Fruit fly (Drosophila melanogaster) whole organism, embryonic: Measurements from ENCODE around the gene CG16903.

Experiments used
- BtbVII ChIP-seq: fragments of 200-800 bp; sonication (Bioruptor generic); optimal IDR thresholded peaks from 3 replicates; lab custom pipeline; 2017; ENCODE audit warnings: missing biosample characterization, mild to moderate bottlenecking, missing genetic modification characterization
- CG10366 ChIP-seq: fragments of 200-800 bp; sonication (Bioruptor generic); IDR thresholded peaks from 2 replicates; pipeline ENCODE4 v1.3.6; 2022; ENCODE audit warnings: missing biosample characterization, missing genetic modification characterization
- CG12299 ChIP-seq: fragments of 200-800 bp; sonication (Bioruptor generic); optimal IDR thresholded peaks from 2 replicates; lab custom pipeline; 2018; ENCODE audit warnings: missing biosample characterization, mild to moderate bottlenecking, missing genetic modification characterization
- CG12659 ChIP-seq: fragments of 200-800 bp; sonication (Bioruptor generic); optimal IDR thresholded peaks from 3 replicates; lab custom pipeline; 2017; ENCODE audit warnings: mild to moderate bottlenecking, missing biosample characterization, missing genetic modification reagents, missing genetic modification characterization
- CG13624 ChIP-seq: fragments of 200-800 bp; sonication (Bioruptor generic); optimal IDR thresholded peaks from 2 replicates; lab custom pipeline; 2016; ENCODE audit warnings: missing biosample characterization, missing genetic modification characterization
- CG14667 ChIP-seq: fragments of 200-800 bp; sonication (Bioruptor generic); IDR thresholded peaks from 2 replicates; pipeline ENCODE4 v1.3.6; 2022; ENCODE audit warnings: missing biosample characterization, missing genetic modification characterization
- CG2116 ChIP-seq: fragments of 200-800 bp; sonication (Bioruptor generic); optimal IDR thresholded peaks from 3 replicates; lab custom pipeline; 2018; ENCODE audit warnings: missing biosample characterization, mild to moderate bottlenecking, missing genetic modification characterization
- CG2678 ChIP-seq: fragments of 200-800 bp; sonication (Bioruptor generic); optimal IDR thresholded peaks from 3 replicates; lab custom pipeline; 2019; ENCODE audit warnings: missing biosample characterization, mild to moderate bottlenecking, missing genetic modification characterization, moderate library complexity
- CG30403 ChIP-seq: fragments of 200-800 bp; sonication (Bioruptor generic); optimal IDR thresholded peaks from 3 replicates; lab custom pipeline; 2016; ENCODE audit warnings: missing biosample characterization, missing genetic modification characterization
- CG3281 ChIP-seq: fragments of 200-800 bp; sonication (Bioruptor generic); optimal IDR thresholded peaks from 3 replicates; lab custom pipeline; 2017; ENCODE audit warnings: missing biosample characterization, mild to moderate bottlenecking, missing genetic modification characterization
- CG3995 ChIP-seq: fragments of 200-800 bp; sonication (Bioruptor generic); optimal IDR thresholded peaks from 3 replicates; lab custom pipeline; 2016; ENCODE audit warnings: missing biosample characterization, missing genetic modification characterization
- CG4328 ChIP-seq: fragments of 200-800 bp; sonication (Bioruptor generic); optimal IDR thresholded peaks from 3 replicates; lab custom pipeline; 2017; ENCODE audit warnings: missing biosample characterization, missing genetic modification reagents, missing genetic modification characterization
- CG4820 ChIP-seq: fragments of 200-800 bp; sonication (Bioruptor generic); optimal IDR thresholded peaks from 3 replicates; lab custom pipeline; 2016; ENCODE audit warnings: missing biosample characterization, missing genetic modification characterization
- CG6654 ChIP-seq: fragments of 200-800 bp; sonication (Bioruptor generic); optimal IDR thresholded peaks from 2 replicates; lab custom pipeline; 2017; ENCODE audit warnings: missing biosample characterization, mild to moderate bottlenecking, missing genetic modification characterization
- CG7357 ChIP-seq: fragments of 200-800 bp; sonication (Bioruptor generic); IDR thresholded peaks from 3 replicates; pipeline ENCODE4 v1.3.6; 2022; ENCODE audit warnings: missing biosample characterization, missing genetic modification characterization
- CG7786 ChIP-seq: fragments of 200-800 bp; sonication (Bioruptor generic); optimal IDR thresholded peaks from 2 replicates; lab custom pipeline; 2016; ENCODE audit warnings: missing biosample characterization, missing genetic modification characterization
- CG7963 ChIP-seq: fragments of 200-800 bp; sonication (Bioruptor generic); IDR thresholded peaks from 3 replicates; pipeline ENCODE4 v1.3.6; 2022; ENCODE audit warnings: missing biosample characterization, missing genetic modification characterization; ENCODE audit not compliant: partially characterized antibody
- CG8281 ChIP-seq: fragments of 200-800 bp; sonication (Bioruptor generic); optimal IDR thresholded peaks from 2 replicates; lab custom pipeline; 2018; ENCODE audit warnings: missing biosample characterization, mild to moderate bottlenecking, missing genetic modification characterization, moderate library complexity
- CG9215 ChIP-seq: fragments of 200-800 bp; sonication (Bioruptor generic); IDR thresholded peaks from 2 replicates; pipeline ENCODE4 v1.3.6; 2022; ENCODE audit warnings: missing biosample characterization, missing genetic modification characterization
- D19A ChIP-seq: fragments of 200-800 bp; optimal IDR thresholded peaks from 3 replicates; lab custom pipeline; 2019; ENCODE audit warnings: missing biosample characterization, mild to moderate bottlenecking, missing genetic modification characterization, moderate library complexity
- Dbx ChIP-seq: fragments of 200-800 bp; sonication (Bioruptor generic); IDR thresholded peaks from 3 replicates; pipeline ENCODE4 v1.3.6; 2022; ENCODE audit warnings: missing biosample characterization, missing genetic modification characterization
- H15 ChIP-seq: fragments of 200-800 bp; sonication (Bioruptor generic); IDR thresholded peaks from 3 replicates; pipeline ENCODE4 v1.3.6; 2022; ENCODE audit warnings: missing biosample characterization, missing genetic modification characterization
- HHEX ChIP-seq: fragments of 200-800 bp; sonication (Bioruptor generic); optimal IDR thresholded peaks from 3 replicates; lab custom pipeline; 2017; ENCODE audit warnings: missing biosample characterization, mild to moderate bottlenecking, missing genetic modification characterization, missing genetic modification reagents
- NFAT ChIP-seq: fragments of 200-800 bp; sonication (Bioruptor generic); IDR thresholded peaks from 2 replicates; pipeline ENCODE4 v1.3.6; 2022; ENCODE audit warnings: missing biosample characterization, missing genetic modification characterization
- Ssrp ChIP-seq: fragments of 200-800 bp; sonication (Bioruptor generic); optimal IDR thresholded peaks from 2 replicates; lab custom pipeline; 2018; ENCODE audit warnings: missing biosample characterization, mild to moderate bottlenecking, missing genetic modification characterization, moderate library complexity
- Tbp ChIP-seq: fragments of >200 bp; optimal IDR thresholded peaks from 2 replicates; lab custom pipeline; 2018; ENCODE audit warnings: missing biosample characterization, missing genetic modification characterization
- ab ChIP-seq: fragments of 200-800 bp; sonication (Bioruptor generic); optimal IDR thresholded peaks from 2 replicates; lab custom pipeline; 2016; ENCODE audit warnings: missing biosample characterization, missing genetic modification characterization
- abd-A ChIP-seq: fragments of 200-800 bp; sonication (Bioruptor generic); optimal IDR thresholded peaks from 3 replicates; lab custom pipeline; 2019; ENCODE audit warnings: missing biosample characterization, mild to moderate bottlenecking, missing genetic modification characterization, moderate library complexity
- bbx ChIP-seq: fragments of 200-800 bp; sonication (Bioruptor generic); IDR thresholded peaks from 2 replicates; pipeline ENCODE4 v1.3.6; 2022; ENCODE audit warnings: missing biosample characterization, missing genetic modification characterization; ENCODE audit not compliant: partially characterized antibody
- br ChIP-seq: fragments of >200 bp; optimal IDR thresholded peaks from 2 replicates; lab custom pipeline; 2017
- bsh ChIP-seq, 2 experiments: fragments of 200-800 bp; sonication (Bioruptor generic); optimal IDR thresholded peaks; 2 replicates each; lab custom pipeline; 2017 to 2018; ENCODE audit warnings: mild to moderate bottlenecking in 2 of 2, missing biosample characterization in 2 of 2, missing genetic modification characterization in 2 of 2, moderate library complexity in 1 of 2
- chinmo ChIP-seq: fragments of 200-800 bp; sonication (Bioruptor generic); IDR thresholded peaks from 4 replicates; pipeline ENCODE4 v1.3.6; 2022; ENCODE audit warnings: missing biosample characterization, missing genetic modification characterization; ENCODE audit not compliant: partially characterized antibody
- chm ChIP-seq: fragments of 200-800 bp; sonication (Bioruptor generic); IDR thresholded peaks from 2 replicates; pipeline ENCODE4 v1.3.6; 2022; ENCODE audit warnings: missing biosample characterization, missing genetic modification characterization
- dati ChIP-seq: fragments of 200-800 bp; sonication (Bioruptor generic); IDR thresholded peaks from 2 replicates; pipeline ENCODE4 v1.3.6; 2022; ENCODE audit warnings: missing biosample characterization, missing genetic modification characterization
- ems ChIP-seq: fragments of 200-800 bp; sonication (Bioruptor generic); optimal IDR thresholded peaks from 3 replicates; lab custom pipeline; 2016; ENCODE audit warnings: missing biosample characterization, missing genetic modification characterization
- eyg ChIP-seq: fragments of 200-800 bp; sonication (Bioruptor generic); optimal IDR thresholded peaks from 3 replicates; lab custom pipeline; 2016; ENCODE audit warnings: missing biosample characterization, missing genetic modification characterization
- gcm2 ChIP-seq: fragments of 200-800 bp; sonication (Bioruptor generic); optimal IDR thresholded peaks from 2 replicates; lab custom pipeline; 2016; ENCODE audit warnings: missing biosample characterization, missing genetic modification characterization
- gem ChIP-seq: fragments of 200-800 bp; sonication (Bioruptor generic); optimal IDR thresholded peaks from 2 replicates; lab custom pipeline; 2019; ENCODE audit warnings: missing biosample characterization, mild to moderate bottlenecking, missing genetic modification characterization, moderate library complexity
- gro ChIP-seq: fragments of 200-800 bp; sonication (Bioruptor generic); optimal IDR thresholded peaks from 2 replicates; lab custom pipeline; 2016; ENCODE audit warnings: missing biosample characterization, missing genetic modification characterization
- gsb-n ChIP-seq: fragments of 200-800 bp; sonication (Bioruptor generic); optimal IDR thresholded peaks from 3 replicates; lab custom pipeline; 2018; ENCODE audit warnings: missing biosample characterization, mild to moderate bottlenecking, missing genetic modification characterization
- gt ChIP-seq: fragments of 200-800 bp; sonication (Bioruptor generic); IDR thresholded peaks from 2 replicates; pipeline ENCODE4 v1.3.6; 2022; ENCODE audit warnings: missing biosample characterization, missing genetic modification characterization
- jumu ChIP-seq: fragments of 200-800 bp; sonication (Bioruptor generic); optimal IDR thresholded peaks from 3 replicates; lab custom pipeline; 2016; ENCODE audit warnings: missing biosample characterization, missing genetic modification characterization
- lab ChIP-seq: fragments of 200-800 bp; sonication (Bioruptor generic); optimal IDR thresholded peaks from 3 replicates; lab custom pipeline; 2017; ENCODE audit warnings: missing biosample characterization, missing genetic modification characterization, mild to moderate bottlenecking, moderate library complexity, missing genetic modification reagents
- lmd ChIP-seq: fragments of 200-800 bp; sonication (Bioruptor generic); IDR thresholded peaks from 2 replicates; pipeline ENCODE4 v1.3.6; 2022; ENCODE audit warnings: missing biosample characterization, missing genetic modification characterization
- sna ChIP-seq: fragments of 200-800 bp; sonication (Bioruptor generic); IDR thresholded peaks from 2 replicates; pipeline ENCODE4 v1.3.6; 2022; ENCODE audit warnings: missing biosample characterization, missing genetic modification characterization; ENCODE audit not compliant: partially characterized antibody
- sqz ChIP-seq: fragments of 200-800 bp; sonication (Bioruptor generic); optimal IDR thresholded peaks from 3 replicates; lab custom pipeline; 2018; ENCODE audit warnings: missing biosample characterization, mild to moderate bottlenecking, missing genetic modification characterization
- wor ChIP-seq: fragments of 200-800 bp; sonication (Bioruptor generic); IDR thresholded peaks from 2 replicates; pipeline ENCODE4 v1.3.6; 2022; ENCODE audit warnings: missing biosample characterization, missing genetic modification characterization
- z ChIP-seq: fragments of 200-800 bp; sonication (Bioruptor generic); IDR thresholded peaks from 3 replicates; pipeline ENCODE4 v1.3.6; 2022; ENCODE audit warnings: missing biosample characterization, missing genetic modification characterization
- zen ChIP-seq: fragments of 200-800 bp; sonication (Bioruptor generic); optimal IDR thresholded peaks from 3 replicates; lab custom pipeline; 2018; ENCODE audit warnings: missing biosample characterization, mild to moderate bottlenecking, missing genetic modification characterization, moderate library complexity
- zf30C ChIP-seq: fragments of 200-800 bp; sonication (Bioruptor generic); optimal IDR thresholded peaks from 3 replicates; lab custom pipeline; 2018; ENCODE audit warnings: missing biosample characterization, mild to moderate bottlenecking, missing genetic modification characterization

CG16903 gene

DNA sequence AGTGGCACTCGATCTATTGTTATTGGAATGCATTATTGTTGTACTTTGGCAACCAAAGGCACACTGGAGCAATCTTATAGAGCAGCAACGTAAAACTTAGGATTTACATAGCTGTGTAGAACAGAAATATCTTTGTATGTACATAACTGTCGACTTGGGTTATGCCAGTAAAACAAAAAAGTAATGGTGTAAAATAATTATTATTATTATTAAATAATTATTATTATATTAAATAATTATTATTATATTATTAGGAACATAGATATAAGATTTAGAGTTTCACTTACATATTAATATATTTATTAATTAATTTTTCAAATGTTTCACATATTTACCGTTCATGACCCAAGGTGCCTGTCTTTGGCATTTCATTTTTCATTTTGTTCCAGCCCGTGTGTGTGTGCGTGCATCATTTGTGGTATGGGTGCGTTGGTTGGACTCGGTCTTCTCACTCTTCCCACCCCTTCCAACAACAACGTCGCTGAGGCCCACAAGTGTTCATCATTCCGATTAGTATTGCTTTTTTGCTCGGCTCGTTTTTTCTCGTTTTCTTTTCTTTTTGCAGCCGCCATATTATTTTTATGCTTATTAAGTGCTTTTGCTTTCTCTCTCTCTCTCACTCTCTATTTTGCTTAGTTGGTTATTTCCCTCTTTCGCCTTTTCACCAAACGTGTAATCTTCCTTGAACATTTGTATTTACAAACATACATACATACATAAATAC is 43.9 kb upstream of the CG16903 start (continued):
- TF ChIP-seq H15 (GFP tag; lab: Robert Waterston, UW) (peak; percentile 90), CG4328 (GFP tag; lab: Kevin White, UChicago) (peak; percentile 98), CG9215 (GFP tag; lab: Robert Waterston, UW) (peak; percentile 92), CG14667 (GFP tag; lab: Robert Waterston, UW) (peak; percentile 87), CG6654 (GFP tag; lab: Kevin White, UChicago) (peak; percentile 92), CG10366 (peak; percentile 88), HHEX (GFP tag; lab: Kevin White, UChicago) (peak; percentile 97), Ssrp (peak; percentile 98), CG3281 (GFP tag; lab: Kevin White, UChicago) (peak; percentile 99), abd-A (tag; lab: Kevin White, UChicago) (peak; percentile 85), br (no peak), CG12659 (GFP tag; lab: Kevin White, UChicago) (peak; percentile 98), CG2678 (tag; lab: Kevin White, UChicago) (peak; percentile 99), bsh (GFP tag; optimal IDR thresholded peaks at IDR 0.05; lab: Kevin White, UChicago) (peak; percentile 80 to 96), sna (no peak), CG7786 (peak; percentile 87), z (GFP tag; lab: Robert Waterston, UW) (no peak), Dbx (GFP tag; lab: Robert Waterston, UW) (peak; percentile 86), gsb-n (tag; lab: Kevin White, UChicago) (peak; percentile 96), chinmo (no peak), CG13624 (GFP tag; lab: Kevin White, UChicago) (peak; percentile 54), NFAT (GFP tag; lab: Robert Waterston, UW) (peak; percentile 87), CG3995 (GFP tag; lab: Kevin White, UChicago) (peak; percentile 48), chm (GFP tag; lab: Robert Waterston, UW) (peak; percentile 69; the same call in 1 of the 2 replicates), CG7963 (no peak), gcm2 (GFP tag; lab: Kevin White, UChicago) (peak; percentile 69), jumu (GFP tag; lab: Kevin White, UChicago) (peak; percentile 83), sqz (GFP tag; lab: Kevin White, UChicago) (peak; percentile 78), CG12299 (tag; lab: Kevin White, UChicago) (peak; percentile 94), gt (peak; percentile 83), eyg (GFP tag; lab: Kevin White, UChicago) (peak; percentile 67), lab (GFP tag; lab: Kevin White, UChicago) (peak; percentile 97), CG30403 (peak; percentile 92), Tbp (GFP tag; lab: Kevin White, UChicago) (no peak), CG4820 (GFP tag; lab: Kevin White, UChicago) (peak; percentile 94), CG7357 (GFP tag; lab: Robert Waterston, UW) (peak; percentile 90), CG2116 (GFP tag; lab: Kevin White, UChicago) (peak; percentile 77), lmd (peak; percentile 95), D19A (tag; lab: Kevin White, UChicago) (peak; percentile 97), BtbVII (peak; percentile 98), CG8281 (peak; percentile 91), zen (tag; lab: Kevin White, UChicago) (peak; percentile 97), zf30C (peak; percentile 35), dati (GFP tag; lab: Robert Waterston, UW) (peak; percentile 60), gem (tag; lab: Kevin White, UChicago) (peak; percentile 99), ab (GFP tag; lab: Kevin White, UChicago) (peak; percentile 89), wor (peak; percentile 85), gro (GFP tag; lab: Kevin White, UChicago) (peak; percentile 10), ems (GFP tag; lab: Kevin White, UChicago) (peak; percentile 84), bbx (GFP tag; lab: Robert Waterston, UW) (no peak)
